Fruit fly (Drosophila melanogaster) whole organism, embryonic: Measurements from ENCODE around the gene Cpr67Fa2.

Experiments
- Atf-2 ChIP-seq: fragments of 200-800 bp; sonication (Bioruptor generic); optimal IDR thresholded peaks from 2 replicates; lab custom pipeline; 2016; ENCODE audit warnings: missing biosample characterization, missing genetic modification characterization
- CG11093 ChIP-seq: fragments of 200-800 bp; sonication (Bioruptor generic); IDR thresholded peaks from 3 replicates; pipeline ENCODE4 v1.3.6; 2022; ENCODE audit warnings: missing biosample characterization, missing genetic modification characterization
- CG13287 ChIP-seq: fragments of 200-800 bp; sonication (Bioruptor generic); IDR thresholded peaks from 2 replicates; pipeline ENCODE4 v1.3.6; 2022; ENCODE audit warnings: missing biosample characterization, missing genetic modification characterization; ENCODE audit not compliant: partially characterized antibody
- CG13894 ChIP-seq: fragments of 200-800 bp; sonication (Bioruptor generic); optimal IDR thresholded peaks from 3 replicates; lab custom pipeline; 2018; ENCODE audit warnings: missing biosample characterization, mild to moderate bottlenecking, missing genetic modification characterization, moderate library complexity
- CG14441 ChIP-seq: fragments of 200-800 bp; sonication (Bioruptor generic); IDR thresholded peaks from 2 replicates; pipeline ENCODE4 v1.3.6; 2022; ENCODE audit warnings: missing biosample characterization, missing genetic modification characterization
- CG14710 ChIP-seq: fragments of 200-800 bp; sonication (Bioruptor generic); optimal IDR thresholded peaks from 3 replicates; lab custom pipeline; 2019; ENCODE audit warnings: missing biosample characterization, mild to moderate bottlenecking, missing genetic modification characterization, moderate library complexity
- CG15479 ChIP-seq: fragments of 200-800 bp; sonication (Bioruptor generic); optimal IDR thresholded peaks from 3 replicates; lab custom pipeline; 2019; ENCODE audit warnings: missing biosample characterization, mild to moderate bottlenecking, missing genetic modification characterization, moderate library complexity
- CG1832 ChIP-seq: fragments of 200-800 bp; sonication (Bioruptor generic); optimal IDR thresholded peaks from 2 replicates; lab custom pipeline; 2017; ENCODE audit warnings: missing biosample characterization, mild to moderate bottlenecking, missing genetic modification characterization, inconsistent platforms
- CG30431 ChIP-seq: fragments of 200-800 bp; sonication (Bioruptor generic); optimal IDR thresholded peaks from 2 replicates; lab custom pipeline; 2017; ENCODE audit warnings: missing biosample characterization, missing genetic modification characterization
- CG31365 ChIP-seq: fragments of 200-800 bp; sonication (Bioruptor generic); optimal IDR thresholded peaks from 2 replicates; lab custom pipeline; 2018; ENCODE audit warnings: missing biosample characterization, mild to moderate bottlenecking, missing genetic modification characterization
- CG32532 ChIP-seq: fragments of 200-800 bp; sonication (Bioruptor generic); IDR thresholded peaks from 2 replicates; pipeline ENCODE4 v1.3.6; 2022; ENCODE audit warnings: missing biosample characterization, missing genetic modification characterization
- CG33213 ChIP-seq: fragments of 200-800 bp; sonication (Bioruptor generic); optimal IDR thresholded peaks from 3 replicates; lab custom pipeline; 2016; ENCODE audit warnings: missing biosample characterization, missing genetic modification characterization
- CG4617 ChIP-seq: fragments of 200-800 bp; sonication (Bioruptor generic); optimal IDR thresholded peaks from 3 replicates; lab custom pipeline; 2016; ENCODE audit warnings: missing biosample characterization, missing genetic modification characterization, borderline replicate concordance
- CG6654 ChIP-seq: fragments of 200-800 bp; sonication (Bioruptor generic); optimal IDR thresholded peaks from 2 replicates; lab custom pipeline; 2017; ENCODE audit warnings: missing biosample characterization, mild to moderate bottlenecking, missing genetic modification characterization
- CG7357 ChIP-seq: fragments of 200-800 bp; sonication (Bioruptor generic); IDR thresholded peaks from 3 replicates; pipeline ENCODE4 v1.3.6; 2022; ENCODE audit warnings: missing biosample characterization, missing genetic modification characterization
- CG7839 ChIP-seq: fragments of 200-800 bp; sonication (Bioruptor generic); optimal IDR thresholded peaks from 3 replicates; lab custom pipeline; 2018; ENCODE audit warnings: missing biosample characterization, mild to moderate bottlenecking, missing genetic modification characterization, moderate library complexity
- CG7963 ChIP-seq: fragments of 200-800 bp; sonication (Bioruptor generic); IDR thresholded peaks from 3 replicates; pipeline ENCODE4 v1.3.6; 2022; ENCODE audit warnings: missing biosample characterization, missing genetic modification characterization; ENCODE audit not compliant: partially characterized antibody
- Dbx ChIP-seq: fragments of 200-800 bp; sonication (Bioruptor generic); IDR thresholded peaks from 3 replicates; pipeline ENCODE4 v1.3.6; 2022; ENCODE audit warnings: missing biosample characterization, missing genetic modification characterization
- Dp ChIP-seq: fragments of 200-800 bp; sonication (Bioruptor generic); optimal IDR thresholded peaks from 2 replicates; lab custom pipeline; 2018; ENCODE audit warnings: missing biosample characterization, mild to moderate bottlenecking, missing genetic modification characterization, moderate library complexity
- HLH3B ChIP-seq: fragments of 200-800 bp; sonication (Bioruptor generic); IDR thresholded peaks from 2 replicates; pipeline ENCODE4 v1.3.6; 2022; ENCODE audit warnings: missing biosample characterization, missing genetic modification characterization
- MBD-R2 ChIP-seq: fragments of 200-800 bp; sonication (Bioruptor generic); IDR thresholded peaks from 2 replicates; pipeline ENCODE4 v1.3.6; 2022; ENCODE audit warnings: missing biosample characterization, missing genetic modification characterization
- MESR4 ChIP-seq: fragments of 200-800 bp; sonication (Bioruptor generic); optimal IDR thresholded peaks from 2 replicates; lab custom pipeline; 2018; ENCODE audit warnings: missing biosample characterization, mild to moderate bottlenecking, missing genetic modification characterization, moderate library complexity
- Med ChIP-seq: fragments of 200-800 bp; sonication (Bioruptor generic); peaks from one replicate; lab custom pipeline; 2016; ENCODE audit warnings: missing biosample characterization, missing genetic modification characterization, mild to moderate bottlenecking, inconsistent platforms, moderate library complexity
- Mes4 ChIP-seq: fragments of 200-800 bp; sonication (Bioruptor generic); optimal IDR thresholded peaks from 2 replicates; lab custom pipeline; 2016; ENCODE audit warnings: missing biosample characterization, missing genetic modification characterization
- Myb ChIP-seq: fragments of 200-800 bp; sonication (Bioruptor generic); optimal IDR thresholded peaks from 2 replicates; lab custom pipeline; 2016; ENCODE audit warnings: missing biosample characterization, missing genetic modification characterization
- Rfx ChIP-seq: fragments of 200-800 bp; sonication (Bioruptor generic); IDR thresholded peaks from 2 replicates; pipeline ENCODE4 v1.3.6; 2022; ENCODE audit warnings: missing biosample characterization, missing genetic modification characterization
- Scr ChIP-seq: fragments of 200-800 bp; sonication (Bioruptor generic); IDR thresholded peaks from 2 replicates; pipeline ENCODE4 v1.3.6; 2022; ENCODE audit warnings: missing biosample characterization, missing genetic modification characterization; ENCODE audit not compliant: partially characterized antibody
- Sin3A ChIP-seq: fragments of >200 bp; optimal IDR thresholded peaks from 2 replicates; lab custom pipeline; 2018
- Six4 ChIP-seq: fragments of 200-800 bp; sonication (Bioruptor generic); optimal IDR thresholded peaks from 2 replicates; lab custom pipeline; 2016; ENCODE audit warnings: missing biosample characterization, missing genetic modification characterization
- Trl ChIP-seq, 3 experiments: fragments of >200 bp in 2 of 3; fragments of 200-800 bp in 1 of 3; sonication (Bioruptor generic) in 1 of 3; optimal IDR thresholded peaks; 2 replicates in 1 of 3; 3 replicates in 2 of 3; lab custom pipeline; 2016 to 2017; ENCODE audit warnings: missing biosample characterization in 1 of 3, missing genetic modification characterization in 1 of 3
- Vsx1 ChIP-seq: fragments of 200-800 bp; sonication (Bioruptor generic); optimal IDR thresholded peaks from 2 replicates; lab custom pipeline; 2017; ENCODE audit warnings: missing biosample characterization, mild to moderate bottlenecking, missing genetic modification characterization, missing genetic modification reagents
- YL-1 ChIP-seq: fragments of 200-800 bp; sonication (Bioruptor generic); optimal IDR thresholded peaks from 3 replicates; lab custom pipeline; 2017; ENCODE audit warnings: missing biosample characterization, mild to moderate bottlenecking, missing genetic modification characterization
- crp ChIP-seq, 2 experiments: fragments of 200-800 bp; sonication (Bioruptor generic); optimal IDR thresholded peaks; 2 replicates in 1 of 2; 3 replicates in 1 of 2; lab custom pipeline; 2017; ENCODE audit warnings: missing biosample characterization in 2 of 2, missing genetic modification characterization in 2 of 2, mild to moderate bottlenecking in 1 of 2, moderate library complexity in 1 of 2
- dati ChIP-seq: fragments of 200-800 bp; sonication (Bioruptor generic); IDR thresholded peaks from 2 replicates; pipeline ENCODE4 v1.3.6; 2022; ENCODE audit warnings: missing biosample characterization, missing genetic modification characterization
- emc ChIP-seq: fragments of 200-800 bp; sonication (Bioruptor generic); optimal IDR thresholded peaks from 2 replicates; lab custom pipeline; 2016; ENCODE audit warnings: missing biosample characterization, missing genetic modification characterization
- fd96Cb ChIP-seq: fragments of 200-800 bp; sonication (Bioruptor generic); optimal IDR thresholded peaks from 2 replicates; lab custom pipeline; 2018; ENCODE audit warnings: missing biosample characterization, mild to moderate bottlenecking, missing genetic modification characterization, moderate library complexity
- gfzf ChIP-seq: fragments of 200-800 bp; sonication (Bioruptor generic); optimal IDR thresholded peaks from 2 replicates; lab custom pipeline; 2016; ENCODE audit warnings: missing biosample characterization, mild to moderate bottlenecking, missing genetic modification characterization, moderate library complexity
- grau ChIP-seq: fragments of 200-800 bp; optimal IDR thresholded peaks from 3 replicates; lab custom pipeline; 2019; ENCODE audit warnings: missing biosample characterization, mild to moderate bottlenecking, missing genetic modification characterization, moderate library complexity
- lmd ChIP-seq: fragments of 200-800 bp; sonication (Bioruptor generic); IDR thresholded peaks from 2 replicates; pipeline ENCODE4 v1.3.6; 2022; ENCODE audit warnings: missing biosample characterization, missing genetic modification characterization
- org-1 ChIP-seq: fragments of 200-800 bp; sonication (Bioruptor generic); optimal IDR thresholded peaks from 2 replicates; lab custom pipeline; 2017; ENCODE audit warnings: missing biosample characterization, missing genetic modification characterization
- pan ChIP-seq, 4 experiments: fragments of >200 bp in 3 of 4; fragments of 200-800 bp in 1 of 4; sonication (Bioruptor generic) in 1 of 4; optimal IDR thresholded peaks in 3 of 4; IDR thresholded peaks in 1 of 4; 2 replicates each; pipeline versions ENCODE4 v1.3.6 to Lab custom; 2017 to 2022; ENCODE audit warnings: missing biosample characterization in 2 of 4, missing genetic modification characterization in 2 of 4, mixed read lengths in 1 of 4
- phol ChIP-seq: fragments of 200-800 bp; sonication (Bioruptor generic); optimal IDR thresholded peaks from 3 replicates; lab custom pipeline; 2018; ENCODE audit warnings: missing biosample characterization, mild to moderate bottlenecking, missing genetic modification characterization, moderate library complexity
- pzg ChIP-seq: fragments of 200-800 bp; sonication (Bioruptor generic); optimal IDR thresholded peaks from 3 replicates; lab custom pipeline; 2018; ENCODE audit warnings: missing biosample characterization, mild to moderate bottlenecking, missing genetic modification characterization, moderate library complexity
- sens ChIP-seq: fragments of 200-800 bp; sonication (Bioruptor generic); peaks from one replicate; lab custom pipeline; 2016; ENCODE audit warnings: missing biosample characterization, missing genetic modification characterization
- so ChIP-seq: fragments of 200-800 bp; sonication (Bioruptor generic); IDR thresholded peaks from 3 replicates; pipeline ENCODE4 v1.3.6; 2022; ENCODE audit warnings: missing biosample characterization, missing genetic modification characterization
- stwl ChIP-seq: fragments of 200-800 bp; sonication (Bioruptor generic); optimal IDR thresholded peaks from 3 replicates; lab custom pipeline; 2018; ENCODE audit warnings: missing biosample characterization, mild to moderate bottlenecking, missing genetic modification characterization, moderate library complexity
- trem ChIP-seq: fragments of 200-800 bp; optimal IDR thresholded peaks from 3 replicates; lab custom pipeline; 2019; ENCODE audit warnings: missing biosample characterization, mild to moderate bottlenecking, missing genetic modification characterization, moderate library complexity

Gene Cpr67Fa2

DNA sequence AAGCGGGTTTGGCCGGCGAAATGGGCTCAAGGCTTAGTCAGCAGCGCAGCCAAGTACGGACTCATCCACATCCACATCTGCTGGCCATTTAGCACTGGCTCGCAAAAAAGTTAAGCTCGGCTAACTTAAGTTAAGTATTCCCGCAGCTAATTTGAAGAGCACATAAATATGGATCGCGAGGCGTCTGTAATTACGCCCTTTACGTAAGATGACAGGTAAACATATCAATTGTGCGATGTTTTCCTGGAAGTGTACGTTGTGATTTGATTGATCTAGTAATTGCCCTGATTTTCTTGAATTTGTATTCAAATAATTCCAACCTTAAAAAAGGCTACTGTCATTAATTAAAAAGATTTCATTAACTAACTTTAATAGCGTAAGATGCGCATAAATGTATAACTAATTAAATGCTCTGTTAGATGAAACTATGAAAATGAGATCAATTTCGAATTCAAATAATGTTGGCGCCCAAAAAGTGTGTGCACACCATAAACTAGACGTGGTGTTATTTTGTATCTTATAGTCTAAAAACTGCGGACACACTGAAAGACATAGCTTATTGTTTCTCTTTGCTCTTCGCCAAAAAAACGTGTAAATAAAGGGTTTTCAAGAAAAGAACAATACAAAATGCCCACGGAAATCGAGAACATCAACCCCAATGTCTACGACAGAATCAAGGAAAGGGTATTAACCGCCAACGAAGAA lies 9.0 kb upstream of the Cpr67Fa2 start, which contains the start of the genes CG6409 and galla-2 (continued):
- peak; percentile 6 for TF ChIP-seq YL-1
- peak; percentile 99 for TF ChIP-seq CG14710 (tag; lab: Kevin White, UChicago)
- TF ChIP-seq CG33213 (GFP tag; lab: Kevin White, UChicago), result no peak
- TF ChIP-seq gfzf (GFP tag; lab: Kevin White, UChicago), result peak; percentile 81
- peak; percentile 14 for TF ChIP-seq trem (tag; lab: Kevin White, UChicago)
- no peak for TF ChIP-seq org-1 (GFP tag; lab: Kevin White, UChicago)
- no peak for TF ChIP-seq Atf-2 (GFP tag; lab: Kevin White, UChicago)
- TF ChIP-seq fd96Cb (tag; lab: Kevin White, UChicago), result no peak
- peak in 1 of 2 experiments; percentile 15 for TF ChIP-seq Trl (optimal IDR thresholded peaks at IDR 0.05; lab: Kevin White, UChicago)
- TF ChIP-seq Trl (GFP tag; optimal IDR thresholded peaks at IDR 0.05; lab: Kevin White, UChicago), result no peak
- no peak for TF ChIP-seq CG11093 (GFP tag; lab: Robert Waterston, UW)
- peak; percentile 87 for TF ChIP-seq stwl (tag; lab: Kevin White, UChicago)
- TF ChIP-seq sens (GFP tag; lab: Kevin White, UChicago), result peak; percentile 62
- TF ChIP-seq dati (GFP tag; lab: Robert Waterston, UW), result no peak
- TF ChIP-seq Vsx1, result peak; percentile 1
- TF ChIP-seq CG13894 (tag; lab: Kevin White, UChicago), result no peak
- no peak for TF ChIP-seq HLH3B (GFP tag; lab: Robert Waterston, UW)
- TF ChIP-seq MBD-R2 (GFP tag; lab: Robert Waterston, UW), result peak; percentile 67
- TF ChIP-seq Rfx (GFP tag; lab: Robert Waterston, UW), result no peak
- TF ChIP-seq phol (tag; lab: Kevin White, UChicago), result no peak
- peak; percentile 38 for TF ChIP-seq Myb (GFP tag; lab: Kevin White, UChicago)
- no peak for TF ChIP-seq Mes4 (GFP tag; lab: Kevin White, UChicago)
- TF ChIP-seq lmd, result no peak
- peak; percentile 82 for TF ChIP-seq Dp (GFP tag; lab: Kevin White, UChicago)
- no peak for TF ChIP-seq CG14441 (GFP tag; lab: Robert Waterston, UW)
- no peak for TF ChIP-seq pan (optimal IDR thresholded peaks at IDR 0.05; lab: Kevin White, UChicago)
- peak in 1 of 2 experiments; percentile 18 for TF ChIP-seq pan (GFP tag; optimal IDR thresholded peaks at IDR 0.05 in 1 of 2, IDR thresholded peaks at IDR 0.05 in 1 of 2)
- no peak for TF ChIP-seq CG15479
- no peak for TF ChIP-seq CG30431 (GFP tag; lab: Kevin White, UChicago)
- TF ChIP-seq CG7357 (GFP tag; lab: Robert Waterston, UW), result no peak
- peak; percentile 38 for TF ChIP-seq CG4617 (GFP tag; lab: Kevin White, UChicago)
- no peak for TF ChIP-seq Sin3A (lab: Kevin White, UChicago)
- no peak for TF ChIP-seq CG7839 (tag; lab: Kevin White, UChicago)
- no peak for TF ChIP-seq CG6654 (GFP tag; lab: Kevin White, UChicago)
- 0 out of 2 replicates have a peak, but pooled peaks have one; percentile 10 for TF ChIP-seq Scr
- TF ChIP-seq pzg (GFP tag; lab: Kevin White, UChicago), result peak; percentile 70

DNA sequence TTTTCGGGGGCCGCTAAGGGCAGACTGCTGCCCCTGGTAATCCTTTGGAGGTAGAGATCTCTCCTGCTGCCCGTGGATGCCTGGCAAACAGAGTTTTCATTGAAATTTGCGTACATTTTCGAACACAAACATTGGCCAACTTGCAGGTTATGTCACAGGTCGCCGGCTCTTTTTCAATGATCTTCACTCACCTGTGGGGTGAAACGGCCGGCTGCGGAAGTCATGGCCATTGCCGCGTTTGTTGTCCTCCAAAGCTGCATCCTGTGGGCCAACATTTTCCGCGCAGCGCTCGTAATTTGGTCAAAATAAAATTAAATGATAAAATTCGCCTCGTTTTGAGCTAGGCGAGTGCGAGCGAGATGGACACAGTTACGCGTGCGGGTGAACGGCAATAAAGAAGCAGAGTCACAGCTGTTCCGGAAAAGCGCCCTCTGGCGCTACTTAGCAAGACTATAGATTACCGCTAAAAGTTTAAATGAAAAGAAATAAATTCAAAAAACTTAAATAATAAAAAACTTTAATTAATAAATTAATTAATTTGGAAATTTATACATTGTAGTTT lies 5.7 kb upstream of the Cpr67Fa2 start:
- TF ChIP-seq trem (tag; lab: Kevin White, UChicago), result peak; percentile 37
- peak; percentile 38; the same call in 1 of the 2 replicates for TF ChIP-seq Rfx (GFP tag; lab: Robert Waterston, UW)
- TF ChIP-seq emc (GFP tag; lab: Kevin White, UChicago), result no peak
- no peak for TF ChIP-seq Trl (optimal IDR thresholded peaks at IDR 0.05; lab: Kevin White, UChicago)
- no peak for TF ChIP-seq Trl (GFP tag; optimal IDR thresholded peaks at IDR 0.05; lab: Kevin White, UChicago)
- TF ChIP-seq CG13287 (GFP tag; lab: Robert Waterston, UW), result peak; percentile 31
- TF ChIP-seq Six4 (GFP tag; lab: Kevin White, UChicago), result no peak
- TF ChIP-seq grau (tag; lab: Kevin White, UChicago), result peak; percentile 11
- TF ChIP-seq CG7839 (tag; lab: Kevin White, UChicago), result no peak
- TF ChIP-seq CG7963 (GFP tag; lab: Robert Waterston, UW), result no peak
- no peak for TF ChIP-seq CG31365 (tag; lab: Kevin White, UChicago)
- no peak for TF ChIP-seq so (GFP tag; lab: Robert Waterston, UW)
- TF ChIP-seq crp (GFP tag; optimal IDR thresholded peaks at IDR 0.05; lab: Kevin White, UChicago), result peak; percentile 61 to 94
- peak; percentile 78 for TF ChIP-seq CG1832 (GFP tag; lab: Kevin White, UChicago)
- peak; percentile 51 for TF ChIP-seq Med
- 0 out of 3 replicates have a peak, but pooled peaks have one; percentile 41 for TF ChIP-seq Dbx
- TF ChIP-seq MESR4 (GFP tag; lab: Kevin White, UChicago), result peak; percentile 63
- TF ChIP-seq CG32532 (GFP tag; lab: Robert Waterston, UW), result peak; percentile 48; the same call in 1 of the 2 replicates
